Worm (Caenorhabditis elegans): ENCODE measurements around the gene F35D11.3.

The F35D11.3 gene

DNA sequence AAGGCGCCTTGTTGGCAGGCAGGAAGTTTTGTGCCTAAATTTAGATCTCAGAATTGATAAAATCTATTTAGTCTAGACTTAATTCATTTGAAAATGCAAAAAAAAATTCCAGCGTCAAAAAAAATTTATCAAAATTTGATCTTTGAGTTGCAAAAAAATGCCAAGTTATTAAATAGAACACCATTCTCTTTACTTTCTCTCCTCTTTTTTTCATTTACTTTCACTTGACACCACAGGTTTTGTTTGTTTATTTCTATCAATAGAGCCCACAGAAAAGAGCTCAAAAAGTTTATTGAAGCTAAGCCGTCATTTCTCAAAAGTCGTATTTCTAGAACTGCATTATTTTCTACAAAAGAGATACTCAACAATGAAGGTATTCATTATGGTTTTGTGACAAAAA, 4.5 kb downstream of the F35D11.3 start, which contains the start of gene pqn-35:
Gene pqn-35, plus strand, starts transcription at position 301 of the 400 bp plus-strand sequence.
- no peak for TF ChIP-seq med-1 (GFP tag; optimal IDR thresholded peaks at IDR 0.05; ENCODE audit: insufficient read depth)
- no peak for TF ChIP-seq ref-1 (GFP tag; conservative IDR thresholded peaks at IDR 0.05)
- TF ChIP-seq ztf-29 (GFP tag; IDR thresholded peaks at IDR 0.05): no peak
- TF ChIP-seq ztf-23 (GFP tag; IDR thresholded peaks at IDR 0.05): no peak
- no peak for TF ChIP-seq flt-1 (GFP tag; IDR thresholded peaks at IDR 0.05)

DNA sequence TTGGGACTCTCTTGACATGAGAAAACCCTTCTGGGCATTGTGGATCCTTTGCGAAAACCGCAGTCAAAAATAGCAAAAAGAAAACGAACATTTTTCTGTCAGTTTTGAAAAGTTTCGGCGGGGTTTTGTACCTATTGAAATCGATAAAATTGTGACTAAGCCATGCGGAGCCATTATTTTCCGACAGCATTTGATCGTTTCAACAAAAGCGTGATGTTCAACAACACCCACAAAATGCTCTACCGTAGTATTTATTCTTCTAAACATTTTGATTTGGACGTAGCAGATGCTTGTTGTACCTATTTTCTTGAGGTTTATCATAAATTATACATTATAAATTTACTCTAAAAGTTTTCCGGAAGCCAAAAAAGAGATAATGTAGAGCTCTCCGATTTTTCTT, 8.3 kb downstream of the F35D11.3 start, which contains the start of gene clec-136:
Gene clec-136, minus strand, starts transcription at position 101 of the 400 bp plus-strand sequence.
- TF ChIP-seq ztf-29 (GFP tag; IDR thresholded peaks at IDR 0.05): no peak
- TF ChIP-seq T22C8.4 (GFP tag; IDR thresholded peaks at IDR 0.05): no peak
- TF ChIP-seq ztf-23 (GFP tag; IDR thresholded peaks at IDR 0.05): no peak
- TF ChIP-seq cog-1 (tag; optimal IDR thresholded peaks at IDR 0.05): no peak
- no peak for TF ChIP-seq med-1 (GFP tag; optimal IDR thresholded peaks at IDR 0.05; ENCODE audit: insufficient read depth)
- TF ChIP-seq klf-2 (GFP tag; conservative IDR thresholded peaks at IDR 0.05): no peak
- no peak for TF ChIP-seq ref-1 (GFP tag; conservative IDR thresholded peaks at IDR 0.05)
- no peak for TF ChIP-seq tab-1 (GFP tag; IDR thresholded peaks at IDR 0.05)
- no peak for TF ChIP-seq flt-1 (GFP tag; IDR thresholded peaks at IDR 0.05)

DNA sequence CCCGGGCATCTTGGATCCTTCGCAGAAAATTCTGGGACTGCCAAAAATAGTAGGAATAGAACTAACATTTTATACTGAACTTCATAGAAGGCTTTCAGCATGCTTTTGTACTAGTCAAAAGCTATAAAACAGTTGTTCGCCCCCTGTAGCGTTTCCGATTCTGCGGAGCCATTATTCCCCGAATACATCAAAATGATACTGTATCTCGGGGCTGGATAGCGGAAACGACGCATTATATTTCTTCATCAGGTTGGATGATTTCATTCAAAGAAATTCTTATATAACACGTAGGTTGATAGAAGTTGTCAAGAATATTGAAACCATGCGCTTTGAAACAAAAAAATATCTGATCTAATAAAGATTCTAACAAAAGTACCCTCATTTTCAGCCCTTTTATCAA, 9.8 kb downstream of the F35D11.3 start, which contains the start of gene clec-137:
Gene clec-137, minus strand, starts transcription at position 101 of the 400 bp plus-strand sequence.
- TF ChIP-seq med-1 (GFP tag; optimal IDR thresholded peaks at IDR 0.05; ENCODE audit: insufficient read depth) (no peak), T22C8.4 (GFP tag; IDR thresholded peaks at IDR 0.05) (no peak), ztf-23 (GFP tag; IDR thresholded peaks at IDR 0.05) (no peak), ztf-29 (GFP tag; IDR thresholded peaks at IDR 0.05) (no peak), klf-2 (GFP tag; conservative IDR thresholded peaks at IDR 0.05) (no peak), flt-1 (GFP tag; IDR thresholded peaks at IDR 0.05) (no peak), cog-1 (tag; optimal IDR thresholded peaks at IDR 0.05) (no peak), ref-1 (GFP tag; conservative IDR thresholded peaks at IDR 0.05) (no peak), tab-1 (GFP tag; IDR thresholded peaks at IDR 0.05) (no peak)

DNA sequence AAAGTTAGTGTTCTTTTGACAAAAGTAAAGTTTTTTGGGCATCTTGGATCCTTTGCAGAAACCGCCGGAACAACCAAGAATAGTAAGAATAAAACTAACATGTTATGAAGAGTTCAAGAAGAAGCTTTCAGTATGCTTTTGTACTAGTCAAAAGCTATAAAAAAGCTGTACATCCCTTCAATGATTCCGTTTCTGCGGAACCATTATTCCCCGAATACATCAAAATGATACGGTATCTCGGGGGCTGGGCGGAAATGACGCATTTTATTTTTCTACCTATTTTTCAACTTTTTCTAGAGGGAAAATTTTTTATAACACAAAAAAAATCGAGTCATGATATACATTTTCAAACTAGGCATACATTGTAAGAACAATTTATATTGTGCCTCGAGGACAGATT, 11.5 kb downstream of the F35D11.3 start, which contains the start of gene clec-138:
Gene clec-138, minus strand, starts transcription at position 101 of the 400 bp plus-strand sequence.
- TF ChIP-seq ztf-29 (GFP tag; IDR thresholded peaks at IDR 0.05) (no peak), ref-1 (GFP tag; conservative IDR thresholded peaks at IDR 0.05) (no peak), flt-1 (GFP tag; IDR thresholded peaks at IDR 0.05) (no peak), T22C8.4 (GFP tag; IDR thresholded peaks at IDR 0.05) (no peak), cog-1 (tag; optimal IDR thresholded peaks at IDR 0.05) (no peak), tab-1 (GFP tag; IDR thresholded peaks at IDR 0.05) (no peak), ztf-23 (GFP tag; IDR thresholded peaks at IDR 0.05) (no peak), med-1 (GFP tag; optimal IDR thresholded peaks at IDR 0.05; ENCODE audit: insufficient read depth) (no peak), klf-2 (GFP tag; conservative IDR thresholded peaks at IDR 0.05) (no peak)

DNA sequence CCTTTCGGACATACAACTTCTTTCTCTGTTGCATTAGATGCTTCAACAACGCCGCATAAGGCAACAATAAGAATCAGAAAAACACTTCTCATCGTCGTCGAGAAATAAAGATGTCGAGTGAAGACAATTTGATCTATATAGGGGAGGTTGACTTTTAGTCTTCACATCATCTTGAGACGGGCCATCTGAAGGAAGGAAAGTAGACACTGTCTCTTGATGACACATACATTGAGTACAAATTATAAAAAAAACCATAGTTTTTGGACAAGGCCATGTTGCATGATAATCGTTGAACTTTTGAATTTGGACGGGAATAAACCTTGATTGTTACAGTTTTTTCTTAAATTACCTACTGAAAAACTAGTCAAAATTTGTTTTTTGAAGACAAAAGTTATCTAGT, 13.5 kb downstream of the F35D11.3 start, which contains the start of gene clec-139:
Gene clec-139, minus strand, starts transcription at position 101 of the 400 bp plus-strand sequence.
- TF ChIP-seq tab-1 (GFP tag; IDR thresholded peaks at IDR 0.05) (no peak), ref-1 (GFP tag; conservative IDR thresholded peaks at IDR 0.05) (no peak), ztf-23 (GFP tag; IDR thresholded peaks at IDR 0.05) (no peak), klf-2 (GFP tag; conservative IDR thresholded peaks at IDR 0.05) (no peak), flt-1 (GFP tag; IDR thresholded peaks at IDR 0.05) (no peak)

DNA sequence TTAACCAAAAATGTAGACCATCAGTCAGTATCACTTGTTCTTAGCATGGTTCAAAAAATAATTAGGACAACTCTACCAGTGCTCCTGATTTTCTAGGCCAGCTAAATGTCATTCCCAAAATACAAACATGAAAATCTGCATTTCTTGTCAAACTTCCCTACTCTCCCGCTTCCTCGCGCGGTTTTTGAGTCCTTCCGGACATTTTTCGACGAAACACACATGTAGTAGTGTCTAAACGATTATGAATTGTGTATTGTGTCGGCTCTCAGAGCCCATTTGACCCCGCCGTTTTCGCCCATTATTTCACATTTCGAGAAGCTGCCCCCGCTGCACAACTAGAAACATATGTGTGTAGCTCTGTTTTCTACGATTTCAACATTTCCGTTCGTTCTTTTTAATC, 18.4 kb downstream of the F35D11.3 start, which contains the start of gene F35D11.1:
Gene F35D11.1, plus strand, starts transcription at position 301 of the 400 bp plus-strand sequence.
- TF ChIP-seq cog-1 (tag; optimal IDR thresholded peaks at IDR 0.05) (no peak), ref-1 (GFP tag; conservative IDR thresholded peaks at IDR 0.05) (no peak), tab-1 (GFP tag; IDR thresholded peaks at IDR 0.05) (no peak), ztf-23 (GFP tag; IDR thresholded peaks at IDR 0.05) (no peak), T22C8.4 (GFP tag; IDR thresholded peaks at IDR 0.05) (no peak), flt-1 (GFP tag; IDR thresholded peaks at IDR 0.05) (no peak), med-1 (GFP tag; optimal IDR thresholded peaks at IDR 0.05; ENCODE audit: insufficient read depth) (no peak), ztf-29 (GFP tag; IDR thresholded peaks at IDR 0.05) (no peak), klf-2 (GFP tag; conservative IDR thresholded peaks at IDR 0.05) (no peak)

DNA sequence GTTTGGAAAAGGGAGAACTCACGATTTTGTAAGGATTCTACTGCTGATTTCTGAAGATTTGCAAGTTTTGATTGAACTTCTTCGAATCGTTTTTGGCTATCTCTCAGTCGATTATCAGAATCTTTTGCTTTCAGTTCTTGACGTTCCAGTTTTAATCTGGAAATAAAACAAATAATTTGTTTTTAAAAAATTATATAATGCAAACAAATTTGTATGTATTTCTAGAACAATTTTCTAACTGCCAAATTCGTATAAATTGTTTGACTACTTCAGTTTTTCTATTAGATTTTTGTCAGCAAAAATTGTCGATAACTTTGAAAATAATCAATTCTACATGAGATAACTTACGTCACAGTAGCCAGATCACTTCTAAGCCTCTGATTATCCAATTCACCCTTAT, 23.3 kb downstream of the F35D11.3 start:
- TF ChIP-seq T22C8.4 (GFP tag; IDR thresholded peaks at IDR 0.05) (no peak), med-1 (GFP tag; optimal IDR thresholded peaks at IDR 0.05; ENCODE audit: insufficient read depth) (no peak), tab-1 (GFP tag; IDR thresholded peaks at IDR 0.05) (no peak), klf-2 (GFP tag; conservative IDR thresholded peaks at IDR 0.05) (no peak), flt-1 (GFP tag; IDR thresholded peaks at IDR 0.05) (no peak), ref-1 (GFP tag; conservative IDR thresholded peaks at IDR 0.05) (no peak), cog-1 (tag; optimal IDR thresholded peaks at IDR 0.05) (no peak), ztf-23 (GFP tag; IDR thresholded peaks at IDR 0.05) (no peak), ztf-29 (GFP tag; IDR thresholded peaks at IDR 0.05) (no peak)

DNA sequence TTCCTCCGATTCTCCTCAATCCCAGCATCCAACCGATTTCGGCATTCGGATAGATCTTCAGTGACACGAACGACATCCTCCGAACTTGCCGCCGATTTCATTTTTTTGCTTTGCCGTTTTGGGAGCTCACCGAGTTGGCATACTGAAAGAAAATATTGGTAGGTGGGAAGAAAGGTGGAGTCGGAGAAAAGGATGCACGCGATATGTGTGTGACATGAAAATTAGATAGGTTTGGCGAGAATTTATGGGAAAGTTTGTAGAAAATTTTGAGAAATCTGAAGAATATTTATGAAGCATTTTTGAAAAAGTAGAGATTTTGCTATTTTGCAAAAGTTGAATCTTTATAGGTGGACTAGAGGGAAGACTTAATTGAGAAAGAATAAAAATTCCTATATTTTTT, 30.1 kb downstream of the F35D11.3 start, which contains the start of gene che-10:
Gene che-10, minus strand, starts transcription at position 101 of the 400 bp plus-strand sequence.
- TF ChIP-seq cog-1 (tag; optimal IDR thresholded peaks at IDR 0.05): no peak
- TF ChIP-seq T22C8.4 (GFP tag; IDR thresholded peaks at IDR 0.05): no peak
- no peak for TF ChIP-seq ztf-29 (GFP tag; IDR thresholded peaks at IDR 0.05)
- TF ChIP-seq flt-1 (GFP tag; IDR thresholded peaks at IDR 0.05): no peak
- TF ChIP-seq med-1 (GFP tag; optimal IDR thresholded peaks at IDR 0.05; ENCODE audit: insufficient read depth): no peak
- no peak for TF ChIP-seq klf-2 (GFP tag; conservative IDR thresholded peaks at IDR 0.05)
- no peak for TF ChIP-seq ztf-23 (GFP tag; IDR thresholded peaks at IDR 0.05)
- TF ChIP-seq ref-1 (GFP tag; conservative IDR thresholded peaks at IDR 0.05): no peak
- no peak for TF ChIP-seq tab-1 (GFP tag; IDR thresholded peaks at IDR 0.05)

DNA sequence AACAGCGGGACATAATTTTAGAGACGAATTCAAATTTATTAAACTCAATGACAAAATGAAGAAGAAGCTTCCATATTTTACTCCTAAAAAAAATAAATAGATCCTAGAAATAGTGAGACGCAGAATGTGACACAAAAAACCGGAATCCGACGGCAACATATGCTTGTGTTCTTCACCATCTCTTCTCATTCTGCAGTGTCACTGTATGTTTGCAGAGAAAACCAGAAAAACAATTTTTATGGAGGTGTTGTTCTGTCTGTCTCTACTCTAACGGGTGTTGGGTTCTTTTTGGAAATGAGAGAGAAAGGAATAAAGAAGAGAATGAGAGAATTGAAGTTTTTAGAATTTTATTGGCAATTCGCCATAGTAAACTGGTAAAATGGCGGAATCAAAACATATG, 30.7 kb downstream of the F35D11.3 start:
- no peak for TF ChIP-seq klf-2 (GFP tag; conservative IDR thresholded peaks at IDR 0.05)
- TF ChIP-seq ztf-23 (GFP tag; IDR thresholded peaks at IDR 0.05): no peak
- no peak for TF ChIP-seq T22C8.4 (GFP tag; IDR thresholded peaks at IDR 0.05)
- no peak for TF ChIP-seq med-1 (GFP tag; optimal IDR thresholded peaks at IDR 0.05; ENCODE audit: insufficient read depth)
- TF ChIP-seq ztf-29 (GFP tag; IDR thresholded peaks at IDR 0.05): no peak
- TF ChIP-seq ref-1 (GFP tag; conservative IDR thresholded peaks at IDR 0.05): no peak
- no peak for TF ChIP-seq tab-1 (GFP tag; IDR thresholded peaks at IDR 0.05)
- no peak for TF ChIP-seq cog-1 (tag; optimal IDR thresholded peaks at IDR 0.05)
- no peak for TF ChIP-seq flt-1 (GFP tag; IDR thresholded peaks at IDR 0.05)
